Worm (Caenorhabditis elegans) whole organism, L2 larva: ENCODE data around the gene Y62F5A.9.

Source experiments
- C34F6.9 ChIP-seq: fragments of 150-350 bp; optimal IDR thresholded peaks from 2 replicates; lab custom pipeline; 2014; ENCODE audit warnings: missing biosample characterization, missing genetic modification characterization
- F13H6.1 ChIP-seq: sonication (generic microtip); optimal IDR thresholded peaks from 2 replicates; lab custom pipeline; 2016; ENCODE audit warnings: missing genetic modification characterization, missing compliant biosample characterization
- R02D3.7 ChIP-seq: fragments of 150-350 bp; optimal IDR thresholded peaks from 2 replicates; lab custom pipeline; 2014; ENCODE audit warnings: missing biosample characterization, missing genetic modification characterization
- Y55F3AM.14 ChIP-seq: fragments of 200-800 bp; sonication (Bioruptor generic); optimal IDR thresholded peaks from 2 replicates; lab custom pipeline; 2018; ENCODE audit warnings: mild to moderate bottlenecking, missing genetic modification characterization, missing compliant biosample characterization
- ZK546.5 ChIP-seq: sonication (generic microtip); optimal IDR thresholded peaks from 2 replicates; lab custom pipeline; 2017; ENCODE audit warnings: missing biosample characterization, missing genetic modification characterization
- alr-1 ChIP-seq: fragments of 150-350 bp; optimal IDR thresholded peaks from 2 replicates; lab custom pipeline; 2014; ENCODE audit warnings: missing biosample characterization, missing genetic modification characterization
- aly-2 ChIP-seq: fragments of 150-350 bp; optimal IDR thresholded peaks from 2 replicates; lab custom pipeline; 2014; ENCODE audit warnings: missing biosample characterization, missing genetic modification characterization
- blmp-1 ChIP-seq: sonication (generic microtip); optimal IDR thresholded peaks from 2 replicates; lab custom pipeline; 2017; ENCODE audit warnings: missing genetic modification characterization, mild to moderate bottlenecking, missing compliant biosample characterization, antibody characterized with exemption, moderate library complexity; ENCODE audit not compliant: insufficient read depth
- dmd-4 ChIP-seq: sonication (generic microtip); optimal IDR thresholded peaks from 2 replicates; lab custom pipeline; 2017; ENCODE audit warnings: missing biosample characterization, missing genetic modification characterization
- egl-27 ChIP-seq: sonication (generic microtip); optimal IDR thresholded peaks from 3 replicates; lab custom pipeline; 2017; ENCODE audit warnings: missing biosample characterization, missing genetic modification reagents, missing genetic modification characterization
- elt-3 ChIP-seq: sonication (generic microtip); optimal IDR thresholded peaks from 2 replicates; lab custom pipeline; 2017; ENCODE audit warnings: missing biosample characterization, missing genetic modification characterization
- gmeb-1 ChIP-seq: fragments of 150-350 bp; optimal IDR thresholded peaks from 2 replicates; lab custom pipeline; 2014; ENCODE audit warnings: missing biosample characterization, missing genetic modification characterization
- lin-11 ChIP-seq: fragments of 150-350 bp; sonication (generic microtip); optimal IDR thresholded peaks from 2 replicates; lab custom pipeline; 2014; ENCODE audit warnings: missing biosample characterization, missing genetic modification characterization, inconsistent platforms, mixed read lengths
- lin-13 ChIP-seq: fragments of 150-350 bp; optimal IDR thresholded peaks from 2 replicates; lab custom pipeline; 2014; ENCODE audit warnings: missing biosample characterization, missing genetic modification reagents, missing genetic modification characterization
- lin-39 ChIP-seq: fragments of 150-350 bp; optimal IDR thresholded peaks from 2 replicates; lab custom pipeline; 2014; ENCODE audit warnings: missing biosample characterization, missing genetic modification reagents, missing genetic modification characterization
- lsy-2 ChIP-seq, 2 experiments: fragments of 150-350 bp in 1 of 2; sonication (generic microtip) in 1 of 2; optimal IDR thresholded peaks; 2 replicates each; lab custom pipeline; 2014 to 2017; ENCODE audit warnings: missing biosample characterization in 2 of 2, missing genetic modification characterization in 2 of 2
- mab-5 ChIP-seq: fragments of 150-350 bp; optimal IDR thresholded peaks from 2 replicates; lab custom pipeline; 2014; ENCODE audit warnings: missing biosample characterization, missing genetic modification characterization
- mbf-1 ChIP-seq: sonication (generic microtip); optimal IDR thresholded peaks from 2 replicates; lab custom pipeline; 2017; ENCODE audit warnings: missing biosample characterization, missing genetic modification characterization
- mdl-1 ChIP-seq, 2 experiments: fragments of 150-350 bp in 1 of 2; sonication (generic microtip) in 1 of 2; optimal IDR thresholded peaks; 2 replicates each; lab custom pipeline; 2017; ENCODE audit warnings: missing biosample characterization in 2 of 2, missing genetic modification characterization in 2 of 2
- nhr-10 ChIP-seq: sonication (generic microtip); optimal IDR thresholded peaks from 2 replicates; lab custom pipeline; 2017; ENCODE audit warnings: missing biosample characterization, missing genetic modification characterization
- nhr-11 ChIP-seq: fragments of 150-350 bp; optimal IDR thresholded peaks from 2 replicates; lab custom pipeline; 2014; ENCODE audit warnings: missing biosample characterization, missing genetic modification characterization
- nhr-129 ChIP-seq: fragments of 150-350 bp; optimal IDR thresholded peaks from 2 replicates; lab custom pipeline; 2014; ENCODE audit warnings: missing biosample characterization, missing genetic modification characterization
- nhr-21 ChIP-seq: fragments of 150-350 bp; optimal IDR thresholded peaks from 2 replicates; lab custom pipeline; 2014; ENCODE audit warnings: missing biosample characterization, missing genetic modification characterization
- nhr-25 ChIP-seq: fragments of 150-350 bp; sonication (generic microtip); optimal IDR thresholded peaks from 3 replicates; lab custom pipeline; 2014; ENCODE audit warnings: missing biosample characterization, missing genetic modification characterization
- nhr-6 ChIP-seq: fragments of 150-350 bp; optimal IDR thresholded peaks from 2 replicates; lab custom pipeline; 2014; ENCODE audit warnings: missing biosample characterization, missing genetic modification characterization
- peb-1 ChIP-seq: fragments of 150-350 bp; optimal IDR thresholded peaks from 2 replicates; lab custom pipeline; 2014; ENCODE audit warnings: missing biosample characterization, missing genetic modification characterization
- sem-4 ChIP-seq: fragments of 150-350 bp; optimal IDR thresholded peaks from 2 replicates; lab custom pipeline; 2014; ENCODE audit warnings: missing biosample characterization, missing genetic modification reagents, missing genetic modification characterization
- skn-1 ChIP-seq: sonication (generic microtip); optimal IDR thresholded peaks from 2 replicates; lab custom pipeline; 2017; ENCODE audit warnings: missing biosample characterization, missing genetic modification characterization
- sma-3 ChIP-seq: sonication (generic microtip); optimal IDR thresholded peaks from 2 replicates; lab custom pipeline; 2016; ENCODE audit warnings: missing genetic modification reagents, missing genetic modification characterization, missing compliant biosample characterization
- sma-9 ChIP-seq, 2 experiments: fragments of 150-350 bp in 1 of 2; sonication (generic microtip) in 1 of 2; optimal IDR thresholded peaks; 2 replicates each; lab custom pipeline; 2014 to 2016; ENCODE audit warnings: missing genetic modification characterization in 2 of 2, mild to moderate bottlenecking in 1 of 2, missing biosample characterization in 1 of 2, missing compliant biosample characterization in 1 of 2, missing genetic modification reagents in 1 of 2, moderate library complexity in 1 of 2
- snpc-4 ChIP-seq: fragments of 150-350 bp; optimal IDR thresholded peaks from 2 replicates; lab custom pipeline; 2014; ENCODE audit warnings: missing biosample characterization, missing genetic modification characterization
- unc-39 ChIP-seq: fragments of 150-350 bp; optimal IDR thresholded peaks from 2 replicates; lab custom pipeline; 2014; ENCODE audit warnings: missing biosample characterization, missing genetic modification characterization
- unc-55 ChIP-seq: fragments of 150-350 bp; sonication (generic microtip); optimal IDR thresholded peaks from 3 replicates; lab custom pipeline; 2014; ENCODE audit warnings: missing biosample characterization, missing genetic modification reagents, missing genetic modification characterization
- unc-62 ChIP-seq: fragments of 150-350 bp; optimal IDR thresholded peaks from 2 replicates; lab custom pipeline; 2014; ENCODE audit warnings: missing biosample characterization, missing genetic modification reagents, missing genetic modification characterization
- zag-1 ChIP-seq: fragments of 150-350 bp; optimal IDR thresholded peaks from 2 replicates; lab custom pipeline; 2014; ENCODE audit warnings: missing biosample characterization, missing genetic modification characterization
- ztf-1 ChIP-seq: fragments of 200-800 bp; sonication (Bioruptor generic); conservative IDR thresholded peaks from 2 replicates; pipeline ENCODE4 v1.3.6; 2022; ENCODE audit warnings: missing genetic modification characterization, missing compliant biosample characterization
- ztf-11 ChIP-seq: sonication (generic microtip); optimal IDR thresholded peaks from 2 replicates; lab custom pipeline; 2017; ENCODE audit warnings: missing biosample characterization, missing genetic modification characterization
- ztf-4 ChIP-seq: fragments of 150-350 bp; optimal IDR thresholded peaks from 2 replicates; lab custom pipeline; 2014; ENCODE audit warnings: missing biosample characterization, missing genetic modification characterization

Y62F5A.9 gene

ce11 chrII:11518184-11518583 lies 20.5 kb downstream of the Y62F5A.9 start, which contains the start of gene B0334.10:
Gene B0334.10, plus strand, starts transcription at chrII:11518484.
- TF ChIP-seq sem-4 (tag; lab: Kevin White, UChicago), result no peak

ce11 chrII:11514775-11515174 lies 23.9 kb downstream of the Y62F5A.9 start, which contains the start of gene srh-44:
Gene srh-44, plus strand, starts transcription at chrII:11515075.
- TF ChIP-seq nhr-129 (tag; lab: Kevin White, UChicago), result no peak
- no peak for TF ChIP-seq lin-11 (tag; lab: Kevin White, UChicago)
- no peak for TF ChIP-seq alr-1 (tag; lab: Kevin White, UChicago)
- TF ChIP-seq mab-5 (tag; lab: Kevin White, UChicago), result no peak
- no peak for TF ChIP-seq lsy-2 (tag; optimal IDR thresholded peaks at IDR 0.05; lab: Kevin White, UChicago)
- TF ChIP-seq mbf-1 (tag; lab: Kevin White, UChicago), result no peak
- no peak for TF ChIP-seq nhr-6 (tag; lab: Kevin White, UChicago)
- TF ChIP-seq ztf-11 (tag; lab: Kevin White, UChicago), result no peak
- TF ChIP-seq nhr-11 (tag; lab: Kevin White, UChicago), result no peak

ce11 chrII:11512921-11513320 lies 25.7 kb downstream of the Y62F5A.9 start:
- TF ChIP-seq snpc-4 (tag; lab: Kevin White, UChicago) (no peak), R02D3.7 (tag; lab: Kevin White, UChicago) (no peak), blmp-1 (tag; lab: Kevin White, UChicago) (no peak), nhr-21 (tag; lab: Kevin White, UChicago) (no peak), unc-39 (tag; lab: Kevin White, UChicago) (no peak), mdl-1 (tag; optimal IDR thresholded peaks at IDR 0.05; lab: Kevin White, UChicago) (no peak), Y55F3AM.14 (GFP tag; lab: Kevin White, UChicago) (no peak), egl-27 (tag; lab: Kevin White, UChicago) (no peak), aly-2 (no peak), nhr-6 (tag; lab: Kevin White, UChicago) (no peak), lsy-2 (tag; optimal IDR thresholded peaks at IDR 0.05; lab: Kevin White, UChicago) (no peak), alr-1 (tag; lab: Kevin White, UChicago) (no peak), ztf-4 (tag; lab: Kevin White, UChicago) (no peak), ztf-1 (GFP tag; lab: Robert Waterston, UW) (no peak), gmeb-1 (tag; lab: Kevin White, UChicago) (no peak), ztf-11 (tag; lab: Kevin White, UChicago) (no peak), sma-9 (GFP tag; optimal IDR thresholded peaks at IDR 0.05; lab: Kevin White, UChicago) (no peak), sma-9 (tag; optimal IDR thresholded peaks at IDR 0.05; lab: Kevin White, UChicago) (no peak), elt-3 (tag; lab: Kevin White, UChicago) (no peak)

- TF ChIP-seq sma-3, result no peak
- TF ChIP-seq alr-1 (tag; lab: Kevin White, UChicago), result no peak
- no peak for TF ChIP-seq R02D3.7 (tag; lab: Kevin White, UChicago)
- no peak for TF ChIP-seq nhr-6 (tag; lab: Kevin White, UChicago)
- TF ChIP-seq snpc-4 (tag; lab: Kevin White, UChicago), result no peak
- no peak for TF ChIP-seq nhr-21 (tag; lab: Kevin White, UChicago)
- TF ChIP-seq unc-62 (GFP tag; lab: Kevin White, UChicago), result no peak
- no peak for TF ChIP-seq mab-5 (tag; lab: Kevin White, UChicago)
- TF ChIP-seq blmp-1 (tag; lab: Kevin White, UChicago), result no peak
- TF ChIP-seq lin-11 (tag; lab: Kevin White, UChicago), result no peak
Observed at ce11 chrII:11510373-11510772, 28.3 kb downstream of the Y62F5A.9 start, which contains the start of gene npr-41. Gene npr-41, plus strand, starts transcription at chrII:11510673.

- no peak for TF ChIP-seq zag-1
- TF ChIP-seq aly-2, result no peak
- TF ChIP-seq mab-5 (tag; lab: Kevin White, UChicago), result no peak
Observed at ce11 chrII:11503761-11504160, 34.9 kb downstream of the Y62F5A.9 start.

DNA sequence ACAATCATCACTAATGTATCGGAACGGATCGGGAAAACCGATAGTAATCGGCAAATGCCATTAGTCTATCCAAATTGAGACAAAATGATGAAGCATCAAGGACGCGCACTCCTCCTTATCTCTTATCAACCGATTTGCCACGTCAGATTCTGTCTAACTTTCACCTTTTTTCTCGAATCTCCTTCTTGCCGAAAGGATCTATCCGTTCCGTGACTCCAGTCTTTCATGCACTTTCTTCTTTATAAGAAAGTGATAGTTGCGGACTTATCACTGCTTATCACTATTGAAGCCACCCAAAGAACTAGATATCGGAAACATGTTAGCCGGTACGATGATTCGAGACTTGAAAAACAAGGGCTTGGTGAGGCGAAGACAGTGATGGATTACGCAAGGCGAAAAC lies 36.7 kb downstream of the Y62F5A.9 start:
- TF ChIP-seq unc-55 (GFP tag; lab: Kevin White, UChicago), result no peak
- TF ChIP-seq nhr-21 (tag; lab: Kevin White, UChicago), result peak; percentile 84
- no peak for TF ChIP-seq skn-1 (tag; lab: Kevin White, UChicago)
- no peak for TF ChIP-seq ztf-4 (tag; lab: Kevin White, UChicago)
- no peak for TF ChIP-seq ztf-11 (tag; lab: Kevin White, UChicago)
- no peak for TF ChIP-seq nhr-6 (tag; lab: Kevin White, UChicago)
- TF ChIP-seq nhr-11 (tag; lab: Kevin White, UChicago), result no peak
- no peak for TF ChIP-seq lin-13 (GFP tag; lab: Kevin White, UChicago)
- peak; percentile 7 for TF ChIP-seq nhr-25 (tag; lab: Kevin White, UChicago)
- no peak for TF ChIP-seq nhr-10 (tag; lab: Kevin White, UChicago)
- no peak for TF ChIP-seq unc-62 (GFP tag; lab: Kevin White, UChicago)
- no peak for TF ChIP-seq peb-1 (tag; lab: Kevin White, UChicago)
- TF ChIP-seq F13H6.1 (tag; lab: Kevin White, UChicago), result no peak
- no peak for TF ChIP-seq sem-4 (tag; lab: Kevin White, UChicago)
- no peak for TF ChIP-seq zag-1
- TF ChIP-seq lin-39, result no peak
- peak in 1 of 2 experiments; percentile 12 for TF ChIP-seq lsy-2 (tag; optimal IDR thresholded peaks at IDR 0.05; lab: Kevin White, UChicago)
- TF ChIP-seq dmd-4 (tag; lab: Kevin White, UChicago), result no peak
- TF ChIP-seq C34F6.9, result no peak
- TF ChIP-seq ZK546.5 (tag; lab: Kevin White, UChicago), result no peak
- TF ChIP-seq mab-5 (tag; lab: Kevin White, UChicago), result no peak
- peak; percentile 90 for TF ChIP-seq blmp-1 (tag; lab: Kevin White, UChicago)
- peak; percentile 56 for TF ChIP-seq sma-9 (GFP tag; optimal IDR thresholded peaks at IDR 0.05; lab: Kevin White, UChicago)
- no peak for TF ChIP-seq sma-9 (tag; optimal IDR thresholded peaks at IDR 0.05; lab: Kevin White, UChicago)
- no peak for TF ChIP-seq mdl-1 (tag; optimal IDR thresholded peaks at IDR 0.05; lab: Kevin White, UChicago)
- TF ChIP-seq Y55F3AM.14 (GFP tag; lab: Kevin White, UChicago), result no peak
